Fruit fly (Drosophila melanogaster) whole organism, prepupa: Measurements from ENCODE around the gene CG10660.

Source experiments
- CG10631 ChIP-seq: fragments of 200-800 bp; sonication (Bioruptor generic); optimal IDR thresholded peaks from 2 replicates; lab custom pipeline; 2016; ENCODE audit warnings: missing biosample characterization, missing genetic modification characterization
- CG10669 ChIP-seq: fragments of 200-800 bp; sonication (Bioruptor generic); optimal IDR thresholded peaks from 3 replicates; lab custom pipeline; 2018; ENCODE audit warnings: missing biosample characterization, mild to moderate bottlenecking, missing genetic modification characterization, moderate library complexity
- CG11294 ChIP-seq: fragments of 200-800 bp; sonication (Bioruptor generic); IDR thresholded peaks from 2 replicates; pipeline ENCODE4 v1.3.6; 2022; ENCODE audit warnings: missing biosample characterization, missing genetic modification characterization
- CG11762 ChIP-seq: fragments of 200-800 bp; sonication (Bioruptor generic); optimal IDR thresholded peaks from 3 replicates; lab custom pipeline; 2016; ENCODE audit warnings: missing biosample characterization, missing genetic modification characterization; ENCODE audit not compliant: insufficient read depth
- CG15336 ChIP-seq: fragments of 200-800 bp; sonication (Bioruptor generic); IDR thresholded peaks from 2 replicates; pipeline ENCODE4 v1.3.6; 2022; ENCODE audit warnings: missing biosample characterization, missing genetic modification characterization
- CG1621 ChIP-seq: fragments of 200-800 bp; sonication (Bioruptor generic); optimal IDR thresholded peaks from 3 replicates; lab custom pipeline; 2018; ENCODE audit warnings: missing biosample characterization, mild to moderate bottlenecking, missing genetic modification characterization
- CG16779 ChIP-seq: fragments of 200-800 bp; sonication (Bioruptor generic); optimal IDR thresholded peaks from 3 replicates; lab custom pipeline; 2017; ENCODE audit warnings: missing biosample characterization, mild to moderate bottlenecking, missing genetic modification characterization
- CG3032 ChIP-seq: fragments of 200-800 bp; optimal IDR thresholded peaks from 2 replicates; lab custom pipeline; 2019; ENCODE audit warnings: missing biosample characterization, mild to moderate bottlenecking, missing genetic modification characterization, moderate library complexity
- CG31627 ChIP-seq: fragments of 200-800 bp; sonication (Bioruptor generic); optimal IDR thresholded peaks from 3 replicates; lab custom pipeline; 2016; ENCODE audit warnings: missing biosample characterization, missing genetic modification characterization
- CG32006 ChIP-seq: fragments of 200-800 bp; sonication (Bioruptor generic); optimal IDR thresholded peaks from 3 replicates; lab custom pipeline; 2017; ENCODE audit warnings: missing biosample characterization, mild to moderate bottlenecking, missing genetic modification characterization
- CG3919 ChIP-seq: fragments of 200-800 bp; sonication (Bioruptor generic); optimal IDR thresholded peaks from 3 replicates; lab custom pipeline; 2016; ENCODE audit warnings: missing biosample characterization, missing genetic modification characterization
- CG4318 ChIP-seq: fragments of 200-800 bp; sonication (Bioruptor generic); optimal IDR thresholded peaks from 3 replicates; lab custom pipeline; 2017; ENCODE audit warnings: missing biosample characterization, mild to moderate bottlenecking, missing genetic modification characterization
- CG6792 ChIP-seq: fragments of 200-800 bp; sonication (Bioruptor generic); optimal IDR thresholded peaks from 3 replicates; lab custom pipeline; 2016; ENCODE audit warnings: missing biosample characterization, missing genetic modification characterization
- CG6808 ChIP-seq: fragments of 200-800 bp; sonication (Bioruptor generic); optimal IDR thresholded peaks from 3 replicates; lab custom pipeline; 2017; ENCODE audit warnings: missing biosample characterization, missing genetic modification characterization, mild to moderate bottlenecking, moderate library complexity, missing genetic modification reagents
- CG6854 ChIP-seq: fragments of 200-800 bp; sonication (Bioruptor generic); optimal IDR thresholded peaks from 2 replicates; lab custom pipeline; 2017; ENCODE audit warnings: missing biosample characterization, mild to moderate bottlenecking, missing genetic modification characterization
- CG7368 ChIP-seq: fragments of 200-800 bp; sonication (Bioruptor generic); optimal IDR thresholded peaks from 3 replicates; lab custom pipeline; 2016; ENCODE audit warnings: missing biosample characterization, missing genetic modification characterization
- CG8319 ChIP-seq: fragments of 200-800 bp; sonication (Bioruptor generic); optimal IDR thresholded peaks from 3 replicates; lab custom pipeline; 2016; ENCODE audit warnings: missing biosample characterization, missing genetic modification characterization
- CG8632 ChIP-seq: fragments of 200-800 bp; sonication (Bioruptor generic); optimal IDR thresholded peaks from 3 replicates; lab custom pipeline; 2016; ENCODE audit warnings: missing biosample characterization, missing genetic modification characterization
- CG9139 ChIP-seq: fragments of 200-800 bp; sonication (Bioruptor generic); optimal IDR thresholded peaks from 3 replicates; lab custom pipeline; 2017; ENCODE audit warnings: missing biosample characterization, mild to moderate bottlenecking, missing genetic modification characterization
- Eip78C ChIP-seq: fragments of 200-800 bp; sonication (Bioruptor generic); peaks from one replicate; lab custom pipeline; 2016; ENCODE audit warnings: missing biosample characterization, missing genetic modification characterization
- Eip93F ChIP-seq: fragments of 200-800 bp; sonication (Bioruptor generic); optimal IDR thresholded peaks from 2 replicates; lab custom pipeline; 2016; ENCODE audit warnings: missing biosample characterization, mild to moderate bottlenecking, missing genetic modification characterization
- Ets96B ChIP-seq: fragments of 200-800 bp; optimal IDR thresholded peaks from 2 replicates; lab custom pipeline; 2019; ENCODE audit warnings: missing biosample characterization, mild to moderate bottlenecking, missing genetic modification characterization, moderate library complexity
- Lpt ChIP-seq: fragments of 200-800 bp; sonication (Bioruptor generic); optimal IDR thresholded peaks from 3 replicates; lab custom pipeline; 2016; ENCODE audit warnings: missing biosample characterization, missing genetic modification characterization
- OdsH ChIP-seq: fragments of 200-800 bp; sonication (Bioruptor generic); optimal IDR thresholded peaks from 3 replicates; lab custom pipeline; 2016; ENCODE audit warnings: missing biosample characterization, missing genetic modification characterization
- Smox ChIP-seq: fragments of 200-800 bp; sonication (Bioruptor generic); optimal IDR thresholded peaks from 3 replicates; lab custom pipeline; 2016; ENCODE audit warnings: missing biosample characterization, missing genetic modification characterization
- Sox102F ChIP-seq: fragments of 200-800 bp; sonication (Bioruptor generic); optimal IDR thresholded peaks from 2 replicates; lab custom pipeline; 2016; ENCODE audit warnings: missing biosample characterization, mild to moderate bottlenecking, missing genetic modification characterization
- achi ChIP-seq: fragments of 200-800 bp; sonication (Bioruptor generic); optimal IDR thresholded peaks from 3 replicates; lab custom pipeline; 2016; ENCODE audit warnings: missing biosample characterization, missing genetic modification characterization
- dac ChIP-seq: fragments of 200-800 bp; sonication (Bioruptor generic); optimal IDR thresholded peaks from 2 replicates; lab custom pipeline; 2017; ENCODE audit warnings: missing biosample characterization, mild to moderate bottlenecking, missing genetic modification characterization
- dsx ChIP-seq: fragments of 200-800 bp; optimal IDR thresholded peaks from 3 replicates; lab custom pipeline; 2019; ENCODE audit warnings: missing biosample characterization, mild to moderate bottlenecking, missing genetic modification characterization, moderate library complexity; ENCODE audit not compliant: poor library complexity, severe bottlenecking
- eg ChIP-seq: fragments of 200-800 bp; sonication (Bioruptor generic); IDR thresholded peaks from 3 replicates; pipeline ENCODE4 v1.3.6; 2022; ENCODE audit warnings: missing biosample characterization, missing genetic modification characterization
- esn ChIP-seq: fragments of 200-800 bp; sonication (Bioruptor generic); optimal IDR thresholded peaks from 2 replicates; lab custom pipeline; 2016; ENCODE audit warnings: missing biosample characterization, mild to moderate bottlenecking, missing genetic modification characterization, moderate library complexity
- fd59A ChIP-seq: fragments of 200-800 bp; sonication (Bioruptor generic); optimal IDR thresholded peaks from 2 replicates; lab custom pipeline; 2017; ENCODE audit warnings: missing biosample characterization, mild to moderate bottlenecking, missing genetic modification characterization, missing genetic modification reagents
- fkh ChIP-seq: fragments of 200-800 bp; sonication (Bioruptor generic); optimal IDR thresholded peaks from 3 replicates; lab custom pipeline; 2017; ENCODE audit warnings: missing biosample characterization, mild to moderate bottlenecking, missing genetic modification characterization, moderate library complexity
- lz ChIP-seq: fragments of 200-800 bp; sonication (Bioruptor generic); optimal IDR thresholded peaks from 3 replicates; lab custom pipeline; 2016; ENCODE audit warnings: missing biosample characterization, missing genetic modification characterization
- net ChIP-seq: fragments of 200-800 bp; sonication (Bioruptor generic); optimal IDR thresholded peaks from 3 replicates; lab custom pipeline; 2016; ENCODE audit warnings: missing biosample characterization, missing genetic modification characterization
- salr ChIP-seq, 2 experiments: fragments of 200-800 bp; sonication (Bioruptor generic); optimal IDR thresholded peaks; 3 replicates each; lab custom pipeline; 2016 to 2018; ENCODE audit warnings: missing biosample characterization in 2 of 2, missing genetic modification characterization in 2 of 2, mild to moderate bottlenecking in 1 of 2
- ss ChIP-seq, 2 experiments: fragments of 200-800 bp; sonication (Bioruptor generic); optimal IDR thresholded peaks; 2 replicates in 1 of 2; 3 replicates in 1 of 2; lab custom pipeline; 2017 to 2018; ENCODE audit warnings: mild to moderate bottlenecking in 2 of 2, missing biosample characterization in 2 of 2, missing genetic modification characterization in 2 of 2, moderate library complexity in 1 of 2

CG10660 gene

DNA sequence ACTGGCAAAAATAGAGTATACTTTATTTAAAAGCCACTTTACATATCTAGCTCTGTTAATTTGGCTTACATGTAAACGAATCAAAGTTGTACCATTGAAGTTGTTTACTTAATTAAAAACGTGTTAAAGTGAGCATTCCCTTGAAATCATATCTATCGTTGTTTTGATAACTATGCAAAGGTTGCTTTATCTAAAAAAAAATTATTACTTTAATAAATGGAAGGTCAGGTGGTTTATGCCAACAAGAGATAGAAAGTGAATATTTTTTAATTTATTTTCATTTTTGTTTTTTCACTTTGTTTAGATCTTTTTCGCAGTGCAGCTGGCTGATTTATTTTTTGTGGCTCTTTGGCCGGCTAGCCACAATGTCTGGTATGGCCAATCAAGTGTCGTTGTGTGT lies 7.6 kb downstream of the CG10660 start (continued):
- peak; percentile 83 for TF ChIP-seq OdsH (GFP tag; lab: Kevin White, UChicago)
- peak; percentile 9 for TF ChIP-seq CG7368
- peak; percentile 40 for TF ChIP-seq Smox (GFP tag; lab: Kevin White, UChicago)
- peak; percentile 88 for TF ChIP-seq eg (GFP tag; lab: Robert Waterston, UW)
- TF ChIP-seq CG10631 (GFP tag; lab: Kevin White, UChicago) = peak; percentile 74
- TF ChIP-seq Eip93F (GFP tag; lab: Kevin White, UChicago) = no peak
- TF ChIP-seq CG15336 (GFP tag; lab: Robert Waterston, UW) = peak; percentile 91
- TF ChIP-seq lz (GFP tag; lab: Kevin White, UChicago) = peak; percentile 47
- peak; percentile 42 for TF ChIP-seq CG8319 (GFP tag; lab: Kevin White, UChicago)
- TF ChIP-seq CG31627 = peak; percentile 29
- peak in 1 of 2 experiments; percentile 85 for TF ChIP-seq salr (GFP tag; optimal IDR thresholded peaks at IDR 0.05; lab: Kevin White, UChicago)
- peak; percentile 77 for TF ChIP-seq achi (GFP tag; lab: Kevin White, UChicago)
- TF ChIP-seq CG6792 (GFP tag; lab: Kevin White, UChicago) = peak; percentile 46
- peak; percentile 55 for TF ChIP-seq fd59A
- TF ChIP-seq CG8632 (GFP tag; lab: Kevin White, UChicago) = peak; percentile 54
- peak; percentile 93 for TF ChIP-seq Eip78C (GFP tag; lab: Kevin White, UChicago)
- TF ChIP-seq CG11294 = peak; percentile 73

DNA sequence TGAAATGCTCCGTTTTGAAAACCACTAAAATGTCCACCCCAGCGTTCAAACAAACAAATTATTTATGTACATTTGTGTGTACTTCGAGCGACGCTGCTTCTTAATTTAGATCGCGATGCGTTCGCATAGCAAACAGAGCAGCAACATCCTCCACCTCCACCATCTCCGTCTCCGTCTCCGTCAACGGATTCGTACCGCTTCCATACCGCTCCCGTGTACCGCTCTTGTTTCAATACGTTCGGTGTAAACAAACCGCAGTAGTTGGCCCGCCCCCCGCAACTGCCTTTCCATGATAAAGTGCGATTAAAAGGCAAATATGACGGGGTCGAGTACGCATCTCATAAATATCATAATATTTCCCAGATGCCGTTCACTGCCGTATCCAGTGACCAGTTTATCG lies 8.2 kb downstream of the CG10660 start, which contains the start of gene CG33725:
TSS of gene CG33725 (plus strand) at position 364 of the 400 bp plus-strand sequence.
- TF ChIP-seq fkh (GFP tag; lab: Kevin White, UChicago) (peak; percentile 95), Smox (GFP tag; lab: Kevin White, UChicago) (no peak)
- TF ChIP-seq, all 60 proteins: peak for 1

DNA sequence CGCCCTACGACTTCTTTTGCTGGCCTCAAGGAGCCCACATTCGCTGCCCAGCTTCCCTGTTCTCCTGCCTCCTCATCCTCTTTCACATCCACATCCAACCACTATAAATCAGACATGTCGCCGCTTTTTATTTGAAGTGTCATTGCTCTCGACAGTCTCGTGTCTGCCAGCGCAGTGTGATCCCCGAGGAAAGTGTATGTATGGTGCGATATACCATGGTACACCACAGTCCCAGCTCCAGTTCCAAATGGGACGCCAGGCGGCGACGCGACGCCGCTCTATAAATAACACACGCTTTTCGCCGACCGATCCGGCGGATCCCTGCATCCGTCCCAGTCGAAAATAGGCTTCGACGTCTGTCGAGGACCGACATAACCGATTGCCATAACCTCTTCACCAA lies 12.2 kb downstream of the CG10660 start:
- no peak for TF ChIP-seq dac (GFP tag; lab: Kevin White, UChicago)
- TF ChIP-seq CG1621 (tag; lab: Kevin White, UChicago) = peak; percentile 0
- TF ChIP-seq CG15336 (GFP tag; lab: Robert Waterston, UW) = no peak
- TF ChIP-seq CG6792 (GFP tag; lab: Kevin White, UChicago) = no peak
- TF ChIP-seq CG32006 (GFP tag; lab: Kevin White, UChicago) = no peak
- TF ChIP-seq Lpt (GFP tag; lab: Kevin White, UChicago) = no peak

DNA sequence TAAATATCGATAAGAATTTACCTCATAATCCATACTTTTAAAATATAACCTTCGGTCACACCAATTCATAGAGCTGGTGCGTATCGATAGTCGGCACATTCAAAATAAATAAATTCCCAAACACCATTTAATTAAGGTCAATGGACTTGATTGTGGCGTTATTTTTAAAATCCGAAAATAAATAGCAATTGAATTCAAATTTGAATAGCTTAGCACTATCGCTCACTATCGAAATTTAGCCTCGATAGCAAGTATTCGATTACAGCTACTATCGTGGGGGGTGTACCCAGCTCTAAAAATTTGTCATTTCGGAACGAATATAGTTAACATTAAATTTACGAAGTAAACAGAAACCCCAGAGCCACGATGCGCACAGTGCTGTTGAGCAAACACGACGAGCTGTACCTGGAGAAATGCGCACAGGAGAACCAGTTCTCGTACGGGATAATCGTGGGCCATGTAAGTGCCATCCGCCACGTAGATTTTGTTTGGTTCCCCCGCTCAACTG lies 19.0 kb downstream of the CG10660 start, which contains the start of gene CG10616:
TSS of gene CG10616 (plus strand) at position 258 of the 508 bp plus-strand sequence.
- TF ChIP-seq CG6792 (GFP tag; lab: Kevin White, UChicago) = no peak
- TF ChIP-seq dac (GFP tag; lab: Kevin White, UChicago) = no peak
- TF ChIP-seq esn (GFP tag; lab: Kevin White, UChicago) = peak; percentile 11
- TF ChIP-seq Eip78C (GFP tag; lab: Kevin White, UChicago) = peak; percentile 56
- TF ChIP-seq net (GFP tag; lab: Kevin White, UChicago) = no peak
- TF ChIP-seq CG11762 (GFP tag; lab: Kevin White, UChicago) = no peak
- no peak for TF ChIP-seq CG4318 (GFP tag; lab: Kevin White, UChicago)
- no peak for TF ChIP-seq CG6854
- no peak for TF ChIP-seq CG3919
- TF ChIP-seq CG10669 = no peak

DNA sequence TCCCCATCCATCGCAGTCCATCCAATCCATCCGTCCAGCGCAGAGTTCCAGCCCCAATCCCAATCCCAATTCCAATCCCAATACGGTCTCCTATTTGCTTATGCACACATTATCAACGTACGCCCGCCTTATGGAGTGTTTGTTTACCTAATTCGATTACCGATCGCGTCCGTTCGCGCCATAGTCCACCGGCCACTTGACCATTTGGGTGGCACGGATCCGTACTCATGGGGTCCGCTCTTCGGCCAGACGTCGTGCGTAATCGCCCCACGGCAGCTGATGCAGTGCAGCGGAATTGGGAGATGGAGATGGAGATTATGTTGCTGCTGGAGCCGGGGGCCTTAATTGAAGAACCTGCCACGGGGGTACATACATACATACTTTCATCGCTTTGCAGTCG lies 20.0 kb downstream of the CG10660 start:
- TF ChIP-seq Eip93F (GFP tag; lab: Kevin White, UChicago) = no peak
- TF ChIP-seq CG10631 (GFP tag; lab: Kevin White, UChicago) = no peak
- no peak for TF ChIP-seq CG8632 (GFP tag; lab: Kevin White, UChicago)
- no peak for TF ChIP-seq dsx (GFP tag; lab: Kevin White, UChicago)
- TF ChIP-seq CG9139 (GFP tag; lab: Kevin White, UChicago) = no peak
- TF ChIP-seq CG6854 = no peak
- no peak for TF ChIP-seq CG3032
- no peak for TF ChIP-seq CG16779 (tag; lab: Kevin White, UChicago)
- no peak for TF ChIP-seq lz (GFP tag; lab: Kevin White, UChicago)
- no peak for TF ChIP-seq ss (GFP tag; optimal IDR thresholded peaks at IDR 0.05; lab: Kevin White, UChicago)
- TF ChIP-seq salr (GFP tag; optimal IDR thresholded peaks at IDR 0.05; lab: Kevin White, UChicago) = no peak
- TF ChIP-seq Ets96B (tag; lab: Kevin White, UChicago) = no peak
- no peak for TF ChIP-seq CG6808 (GFP tag; lab: Kevin White, UChicago)
- TF ChIP-seq achi (GFP tag; lab: Kevin White, UChicago) = no peak
- TF ChIP-seq CG3919 = no peak
- no peak for TF ChIP-seq CG31627
- no peak for TF ChIP-seq CG4318 (GFP tag; lab: Kevin White, UChicago)
- no peak for TF ChIP-seq Sox102F (GFP tag; lab: Kevin White, UChicago)
- no peak for TF ChIP-seq CG8319 (GFP tag; lab: Kevin White, UChicago)
- no peak for TF ChIP-seq CG7368
